Worm (Caenorhabditis elegans) whole organism, L1 larva: ENCODE data around the gene sra-32.

ENCODE experiments used
- C34B4.2 ChIP-seq: sonication (generic microtip); optimal IDR thresholded peaks from 2 replicates; lab custom pipeline; 2017; ENCODE audit warnings: mild to moderate bottlenecking, missing genetic modification characterization, missing compliant biosample characterization
- F16B12.6 ChIP-seq: fragments of 150-350 bp; optimal IDR thresholded peaks from 2 replicates; lab custom pipeline; 2014; ENCODE audit warnings: missing biosample characterization, missing genetic modification characterization
- Y116A8C.19 ChIP-seq: sonication (generic microtip); optimal IDR thresholded peaks from 2 replicates; lab custom pipeline; 2016; ENCODE audit warnings: missing compliant biosample characterization, missing genetic modification characterization, borderline replicate concordance
- aha-1 ChIP-seq: fragments of 150-350 bp; optimal IDR thresholded peaks from 2 replicates; lab custom pipeline; 2014; ENCODE audit warnings: missing biosample characterization, missing genetic modification characterization
- alr-1 ChIP-seq: fragments of 200-800 bp; sonication (Bioruptor generic); optimal IDR thresholded peaks from 2 replicates; lab custom pipeline; 2018; ENCODE audit warnings: borderline replicate concordance, mild to moderate bottlenecking, missing genetic modification characterization, missing compliant biosample characterization
- blmp-1 ChIP-seq: fragments of 150-350 bp; optimal IDR thresholded peaks from 2 replicates; lab custom pipeline; 2014; ENCODE audit warnings: missing biosample characterization, missing genetic modification characterization
- ceh-63 ChIP-seq: fragments of 200-800 bp; sonication (Bioruptor generic); optimal IDR thresholded peaks from 2 replicates; lab custom pipeline; 2018; ENCODE audit warnings: mild to moderate bottlenecking, missing genetic modification characterization, missing compliant biosample characterization
- ceh-8 ChIP-seq: fragments of 200-800 bp; sonication (Bioruptor generic); optimal IDR thresholded peaks from 2 replicates; lab custom pipeline; 2018; ENCODE audit warnings: mild to moderate bottlenecking, missing genetic modification characterization, moderate library complexity, missing compliant biosample characterization
- ceh-88 ChIP-seq: fragments of 200-800 bp; sonication (Bioruptor generic); IDR thresholded peaks from 2 replicates; pipeline ENCODE4 v1.3.6; 2022; ENCODE audit warnings: missing genetic modification characterization, missing compliant biosample characterization
- dpl-1 ChIP-seq, 3 experiments: fragments of 150-350 bp in 2 of 3; sonication (generic microtip) in 1 of 3; optimal IDR thresholded peaks; 2 replicates each; lab custom pipeline; 2014 to 2017; ENCODE audit warnings: missing biosample characterization in 3 of 3, missing genetic modification characterization in 3 of 3, missing genetic modification reagents in 3 of 3
- efl-1 ChIP-seq, 4 experiments: fragments of 150-350 bp; optimal IDR thresholded peaks in 3 of 4; peaks in 1 of 4; 1 replicate in 1 of 4; 2 replicates in 3 of 4; lab custom pipeline; 2014; ENCODE audit warnings: missing biosample characterization in 2 of 4, missing genetic modification characterization in 2 of 4, missing genetic modification reagents in 2 of 4
- efl-3 ChIP-seq: fragments of 200-800 bp; sonication (Bioruptor generic); optimal IDR thresholded peaks from 2 replicates; lab custom pipeline; 2018; ENCODE audit warnings: mild to moderate bottlenecking, missing genetic modification characterization, missing compliant biosample characterization
- egl-27 ChIP-seq, 2 experiments: fragments of 150-350 bp in 1 of 2; sonication (generic microtip); optimal IDR thresholded peaks; 3 replicates each; lab custom pipeline; 2017 to 2018; ENCODE audit warnings: missing biosample characterization in 2 of 2, missing genetic modification characterization in 2 of 2, missing genetic modification reagents in 2 of 2
- elt-2 ChIP-seq: sonication (generic microtip); optimal IDR thresholded peaks from 2 replicates; lab custom pipeline; 2016; ENCODE audit warnings: missing genetic modification characterization, mild to moderate bottlenecking, inconsistent platforms, missing compliant biosample characterization, missing genetic modification reagents
- elt-3 ChIP-seq, 6 experiments: fragments of 150-350 bp in 1 of 6; sonication (generic microtip); optimal IDR thresholded peaks; 2 replicates each; lab custom pipeline; 2017 to 2018; ENCODE audit warnings: missing biosample characterization in 6 of 6, missing genetic modification characterization in 6 of 6, inconsistent platforms in 1 of 6
- fos-1 ChIP-seq: fragments of 150-350 bp; optimal IDR thresholded peaks from 2 replicates; lab custom pipeline; 2014; ENCODE audit warnings: missing biosample characterization, missing genetic modification characterization
- grh-1 ChIP-seq: fragments of 200-800 bp; sonication (Bioruptor generic); IDR thresholded peaks from 2 replicates; pipeline ENCODE4 v1.3.6; 2022; ENCODE audit warnings: missing genetic modification reagents, missing genetic modification characterization, missing compliant biosample characterization
- hlh-4 ChIP-seq: sonication (generic microtip); optimal IDR thresholded peaks from 2 replicates; lab custom pipeline; 2016; ENCODE audit warnings: mild to moderate bottlenecking, missing genetic modification characterization, missing compliant biosample characterization
- irx-1 ChIP-seq: sonication (generic microtip); optimal IDR thresholded peaks from 2 replicates; lab custom pipeline; 2016; ENCODE audit warnings: missing genetic modification characterization, missing compliant biosample characterization
- lin-13 ChIP-seq: fragments of 150-350 bp; optimal IDR thresholded peaks from 2 replicates; lab custom pipeline; 2014; ENCODE audit warnings: missing biosample characterization, missing genetic modification reagents, missing genetic modification characterization
- lin-14 ChIP-seq: fragments of 200-800 bp; sonication (Bioruptor generic); optimal IDR thresholded peaks from 2 replicates; lab custom pipeline; 2018; ENCODE audit warnings: mild to moderate bottlenecking, missing genetic modification characterization, moderate library complexity, missing compliant biosample characterization
- lin-35 ChIP-seq, 2 experiments: fragments of 150-350 bp; optimal IDR thresholded peaks; 2 replicates each; lab custom pipeline; 2014; ENCODE audit warnings: missing biosample characterization in 2 of 2, missing genetic modification characterization in 2 of 2, missing genetic modification reagents in 2 of 2
- lir-3 ChIP-seq: sonication (generic microtip); optimal IDR thresholded peaks from 2 replicates; lab custom pipeline; 2016; ENCODE audit warnings: mild to moderate bottlenecking, missing genetic modification characterization, moderate library complexity, missing compliant biosample characterization; ENCODE audit not compliant: poor library complexity
- lsy-2 ChIP-seq, 2 experiments: fragments of 150-350 bp; optimal IDR thresholded peaks; 2 replicates each; lab custom pipeline; 2014; ENCODE audit warnings: missing biosample characterization in 2 of 2, missing genetic modification characterization in 2 of 2
- mdl-1 ChIP-seq, 2 experiments: fragments of 150-350 bp; optimal IDR thresholded peaks; 2 replicates each; lab custom pipeline; 2014 to 2017; ENCODE audit warnings: missing biosample characterization in 2 of 2, missing genetic modification characterization in 2 of 2, inconsistent platforms in 1 of 2
- mef-2 ChIP-seq: fragments of 150-350 bp; optimal IDR thresholded peaks from 2 replicates; lab custom pipeline; 2014; ENCODE audit warnings: missing biosample characterization, missing genetic modification characterization
- nhr-11 ChIP-seq: fragments of 150-350 bp; optimal IDR thresholded peaks from 2 replicates; lab custom pipeline; 2014; ENCODE audit warnings: missing biosample characterization, missing genetic modification characterization
- nhr-12 ChIP-seq: sonication (generic microtip); optimal IDR thresholded peaks from 2 replicates; lab custom pipeline; 2017; ENCODE audit warnings: missing biosample characterization, missing genetic modification characterization
- nhr-71 ChIP-seq: sonication (generic microtip); optimal IDR thresholded peaks from 2 replicates; lab custom pipeline; 2016; ENCODE audit warnings: mild to moderate bottlenecking, missing genetic modification characterization, moderate library complexity, missing compliant biosample characterization
- nhr-85 ChIP-seq: sonication (generic microtip); peaks from one replicate; lab custom pipeline; 2016; ENCODE audit warnings: missing genetic modification characterization, inconsistent platforms, missing compliant biosample characterization
- rnt-1 ChIP-seq: sonication (generic microtip); optimal IDR thresholded peaks from 2 replicates; lab custom pipeline; 2016; ENCODE audit warnings: mild to moderate bottlenecking, missing genetic modification characterization, moderate library complexity, missing compliant biosample characterization
- snpc-4 ChIP-seq: fragments of 150-350 bp; optimal IDR thresholded peaks from 2 replicates; lab custom pipeline; 2014; ENCODE audit warnings: missing biosample characterization, missing genetic modification characterization
- snu-23 ChIP-seq: sonication (generic microtip); optimal IDR thresholded peaks from 2 replicates; lab custom pipeline; 2016; ENCODE audit warnings: missing genetic modification characterization, missing compliant biosample characterization
- sox-4 ChIP-seq: sonication (generic microtip); optimal IDR thresholded peaks from 2 replicates; lab custom pipeline; 2016; ENCODE audit warnings: missing genetic modification characterization, missing compliant biosample characterization
- sup-37 ChIP-seq: fragments of 200-800 bp; sonication (Bioruptor generic); optimal IDR thresholded peaks from 2 replicates; lab custom pipeline; 2018; ENCODE audit warnings: mild to moderate bottlenecking, missing genetic modification characterization, missing compliant biosample characterization
- swsn-7 ChIP-seq: sonication (generic microtip); optimal IDR thresholded peaks from 2 replicates; lab custom pipeline; 2016; ENCODE audit warnings: missing genetic modification characterization, missing compliant biosample characterization
- tbx-2 ChIP-seq: sonication (generic microtip); optimal IDR thresholded peaks from 2 replicates; lab custom pipeline; 2016; ENCODE audit warnings: missing genetic modification characterization, missing compliant biosample characterization
- tlp-1 ChIP-seq: fragments of 150-350 bp; optimal IDR thresholded peaks from 2 replicates; lab custom pipeline; 2014; ENCODE audit warnings: missing biosample characterization, missing genetic modification characterization
- unc-130 ChIP-seq: fragments of 150-350 bp; optimal IDR thresholded peaks from 2 replicates; lab custom pipeline; 2017; ENCODE audit warnings: missing biosample characterization, missing genetic modification characterization, inconsistent platforms
- unc-62 ChIP-seq: fragments of 150-350 bp; optimal IDR thresholded peaks from 2 replicates; lab custom pipeline; 2014; ENCODE audit warnings: missing biosample characterization, missing genetic modification reagents, missing genetic modification characterization
- unc-86 ChIP-seq: sonication (generic microtip); optimal IDR thresholded peaks from 2 replicates; lab custom pipeline; 2016; ENCODE audit warnings: missing genetic modification characterization, missing compliant biosample characterization
- vab-15 ChIP-seq: sonication (generic microtip); optimal IDR thresholded peaks from 2 replicates; lab custom pipeline; 2017; ENCODE audit warnings: missing genotype, mild to moderate bottlenecking, missing genetic modification characterization, missing compliant biosample characterization
- xbp-1 ChIP-seq: sonication (generic microtip); optimal IDR thresholded peaks from 2 replicates; lab custom pipeline; 2016; ENCODE audit warnings: missing genetic modification characterization, missing compliant biosample characterization
- zag-1 ChIP-seq: fragments of 150-350 bp; optimal IDR thresholded peaks from 2 replicates; lab custom pipeline; 2014; ENCODE audit warnings: missing biosample characterization, missing genetic modification characterization

sra-32 gene

ce11 chrII:4566237-4566636 is 34.5 kb upstream of the sra-32 start:
- TF ChIP-seq ceh-63 (GFP tag; lab: Kevin White, UChicago) (no peak), C34B4.2 (tag; lab: Kevin White, UChicago) (no peak), lsy-2 (tag; optimal IDR thresholded peaks at IDR 0.05; lab: Kevin White, UChicago) (no peak)

ce11 chrII:4565205-4565604 is 33.4 kb upstream of the sra-32 start:
- TF ChIP-seq elt-2 (tag; lab: Kevin White, UChicago) (peak; percentile 39), zag-1 (tag; lab: Kevin White, UChicago) (no peak)

- no peak for TF ChIP-seq efl-1 (optimal IDR thresholded peaks at IDR 0.05; lab: Kevin White, UChicago)
- peak in 1 of 2 experiments; percentile 59 for TF ChIP-seq efl-1 (GFP tag; optimal IDR thresholded peaks at IDR 0.05 in 1 of 2; lab: Kevin White, UChicago)
- no peak for TF ChIP-seq elt-2 (tag; lab: Kevin White, UChicago)
- no peak for TF ChIP-seq fos-1 (tag; lab: Kevin White, UChicago)
- TF ChIP-seq lin-14 (GFP tag; lab: Kevin White, UChicago): no peak
- TF ChIP-seq elt-3 (tag; optimal IDR thresholded peaks at IDR 0.05; lab: Kevin White, UChicago): peak in 2 of 6 experiments; percentile 50 to 60
- TF ChIP-seq blmp-1 (tag; lab: Kevin White, UChicago): peak; percentile 68
- no peak for TF ChIP-seq snu-23 (GFP tag; lab: Kevin White, UChicago)
- no peak for TF ChIP-seq unc-130 (tag; lab: Kevin White, UChicago)
- TF ChIP-seq, all 84 proteins: peak for 3
These were observed 30.8 kb upstream of the sra-32 start, which contains the start of gene dao-2 for ce11 chrII:4562503-4563000. dao-2 (plus strand) TSS chrII:4562950.

ce11 chrII:4560068-4560467 is 28.3 kb upstream of the sra-32 start, which contains the start of gene M03A1.8:
M03A1.8 (plus strand) TSS chrII:4560336.
- TF ChIP-seq F16B12.6: no peak
- TF ChIP-seq nhr-85: peak; percentile 83
- no peak for TF ChIP-seq unc-86 (tag; lab: Kevin White, UChicago)
- TF ChIP-seq lir-3 (tag; lab: Kevin White, UChicago): no peak
- TF ChIP-seq egl-27 (tag; optimal IDR thresholded peaks at IDR 0.05; lab: Kevin White, UChicago): no peak
- TF ChIP-seq nhr-11 (tag; lab: Kevin White, UChicago): no peak
- no peak for TF ChIP-seq efl-1 (optimal IDR thresholded peaks at IDR 0.05; lab: Kevin White, UChicago)
- TF ChIP-seq efl-1 (GFP tag; optimal IDR thresholded peaks at IDR 0.05 in 1 of 2; lab: Kevin White, UChicago): no peak
- no peak for TF ChIP-seq tlp-1 (tag; lab: Kevin White, UChicago)
- TF ChIP-seq lin-14 (GFP tag; lab: Kevin White, UChicago): peak; percentile 26
- peak; percentile 4 for TF ChIP-seq snu-23 (GFP tag; lab: Kevin White, UChicago)
- TF ChIP-seq ceh-8 (GFP tag; lab: Kevin White, UChicago): no peak
- no peak for TF ChIP-seq aha-1 (tag; lab: Kevin White, UChicago)
- no peak for TF ChIP-seq efl-3
- no peak for TF ChIP-seq alr-1 (tag; lab: Kevin White, UChicago)
- no peak for TF ChIP-seq dpl-1 (GFP tag; optimal IDR thresholded peaks at IDR 0.05; lab: Kevin White, UChicago)
- TF ChIP-seq snpc-4 (tag; lab: Kevin White, UChicago): no peak
- no peak for TF ChIP-seq mef-2
- TF ChIP-seq sox-4 (tag; lab: Kevin White, UChicago): no peak
- no peak for TF ChIP-seq swsn-7
- TF ChIP-seq ceh-88: no peak
- TF ChIP-seq xbp-1: no peak
- no peak for TF ChIP-seq hlh-4 (tag; lab: Kevin White, UChicago)
- no peak for TF ChIP-seq zag-1 (tag; lab: Kevin White, UChicago)
- TF ChIP-seq elt-2 (tag; lab: Kevin White, UChicago): no peak
- TF ChIP-seq mdl-1 (tag; optimal IDR thresholded peaks at IDR 0.05; lab: Kevin White, UChicago): no peak
- TF ChIP-seq lin-13 (GFP tag; lab: Kevin White, UChicago): no peak
- no peak for TF ChIP-seq Y116A8C.19 (tag; lab: Kevin White, UChicago)
- no peak for TF ChIP-seq nhr-71 (tag; lab: Kevin White, UChicago)
- TF ChIP-seq vab-15: no peak
- TF ChIP-seq tbx-2 (tag; lab: Kevin White, UChicago): no peak
- TF ChIP-seq elt-3 (tag; optimal IDR thresholded peaks at IDR 0.05; lab: Kevin White, UChicago): no peak
- TF ChIP-seq grh-1: no peak
- TF ChIP-seq sup-37 (GFP tag; lab: Kevin White, UChicago): no peak
- no peak for TF ChIP-seq irx-1 (tag; lab: Kevin White, UChicago)
- no peak for TF ChIP-seq nhr-12 (tag; lab: Kevin White, UChicago)
- no peak for TF ChIP-seq unc-62 (GFP tag; lab: Kevin White, UChicago)
- peak; percentile 35 for TF ChIP-seq blmp-1 (tag; lab: Kevin White, UChicago)
- peak; percentile 10 for TF ChIP-seq rnt-1 (tag; lab: Kevin White, UChicago)
- TF ChIP-seq lin-35 (GFP tag; optimal IDR thresholded peaks at IDR 0.05; lab: Kevin White, UChicago): no peak
